Worm (Caenorhabditis elegans): ENCODE data around the gene F55G11.1.

Gene F55G11.1

DNA sequence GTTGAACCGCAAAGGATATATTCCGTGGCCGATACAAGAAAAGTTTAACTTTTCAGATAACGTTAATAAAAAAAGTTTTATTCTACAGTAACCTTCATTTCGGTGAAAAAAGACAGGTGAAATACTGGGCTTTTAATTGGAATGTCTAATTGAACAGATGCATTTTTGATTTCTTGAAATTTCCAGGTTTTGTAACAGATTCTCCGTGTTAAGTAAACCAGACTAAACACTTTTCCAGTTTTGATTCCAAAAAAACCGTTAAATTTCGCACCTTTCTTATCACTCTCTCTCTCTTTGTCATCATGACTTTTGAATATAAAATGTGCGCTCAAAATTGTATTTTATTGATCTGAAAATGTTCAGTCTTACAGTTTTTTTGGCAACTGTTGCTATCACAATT is 28.1 kb downstream of the F55G11.1 start, which contains the start of gene C32H11.3:
Gene C32H11.3 (plus strand): TSS at position 301 of the 400 bp plus-strand sequence.
- TF ChIP-seq him-1 (tag; optimal IDR thresholded peaks at IDR 0.05), result no peak
- no peak for TF ChIP-seq dao-5 (tag; optimal IDR thresholded peaks at IDR 0.05)
- TF ChIP-seq W03F9.2 (tag; optimal IDR thresholded peaks at IDR 0.05), result no peak

DNA sequence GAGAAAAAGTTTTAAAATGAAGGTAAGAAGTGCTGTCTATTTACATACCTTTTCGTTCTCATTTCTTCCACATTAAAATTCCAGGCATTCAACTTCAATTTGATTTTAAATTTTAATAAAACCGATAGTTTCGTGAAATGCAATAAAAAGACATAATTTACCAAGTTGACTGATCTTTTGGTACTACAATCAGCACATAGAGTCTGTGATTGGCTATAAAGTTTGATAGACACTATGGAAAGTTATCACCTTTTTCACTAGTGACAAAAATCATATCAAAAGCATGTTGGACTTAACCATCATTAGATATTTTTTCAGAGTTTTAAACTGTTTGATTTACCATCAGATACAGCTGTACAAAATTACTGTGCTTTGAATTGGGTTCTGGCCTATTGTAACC is 30.9 kb downstream of the F55G11.1 start, which contains the start of gene srz-15:
Gene srz-15 (plus strand): TSS at position 301 of the 400 bp plus-strand sequence.
- TF ChIP-seq him-1 (tag; optimal IDR thresholded peaks at IDR 0.05) (no peak), dao-5 (tag; optimal IDR thresholded peaks at IDR 0.05) (no peak), W03F9.2 (tag; optimal IDR thresholded peaks at IDR 0.05) (no peak)

DNA sequence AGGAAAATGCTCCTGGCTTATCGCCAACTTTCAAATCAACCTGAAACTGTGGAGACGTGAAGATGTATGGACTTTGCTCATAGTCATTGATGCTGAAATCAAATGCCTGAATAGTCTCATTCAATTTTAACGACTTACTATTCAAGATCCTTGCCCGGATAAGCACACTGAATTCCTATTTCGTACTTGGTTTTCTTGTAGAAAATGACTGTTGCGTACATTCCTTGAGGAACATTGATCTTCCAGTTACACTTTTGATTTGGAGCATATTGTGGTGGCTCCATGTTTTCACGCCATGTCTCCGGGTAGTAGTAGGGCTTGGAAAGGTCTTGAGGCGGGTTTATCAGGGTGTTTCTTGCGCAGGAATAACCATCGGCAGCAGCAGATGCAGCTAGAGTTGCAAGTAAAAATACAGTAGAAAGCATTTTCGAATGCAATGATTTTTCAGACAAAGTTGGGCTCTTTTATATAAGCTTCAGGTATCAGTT is 31.8 kb downstream of the F55G11.1 start, which contains the start of gene irg-6:
Gene irg-6 (minus strand): TSS at position 438 of the 488 bp plus-strand sequence.
- TF ChIP-seq W03F9.2 (tag; optimal IDR thresholded peaks at IDR 0.05) (no peak), dao-5 (tag; optimal IDR thresholded peaks at IDR 0.05) (no peak), him-1 (tag; optimal IDR thresholded peaks at IDR 0.05) (no peak)

DNA sequence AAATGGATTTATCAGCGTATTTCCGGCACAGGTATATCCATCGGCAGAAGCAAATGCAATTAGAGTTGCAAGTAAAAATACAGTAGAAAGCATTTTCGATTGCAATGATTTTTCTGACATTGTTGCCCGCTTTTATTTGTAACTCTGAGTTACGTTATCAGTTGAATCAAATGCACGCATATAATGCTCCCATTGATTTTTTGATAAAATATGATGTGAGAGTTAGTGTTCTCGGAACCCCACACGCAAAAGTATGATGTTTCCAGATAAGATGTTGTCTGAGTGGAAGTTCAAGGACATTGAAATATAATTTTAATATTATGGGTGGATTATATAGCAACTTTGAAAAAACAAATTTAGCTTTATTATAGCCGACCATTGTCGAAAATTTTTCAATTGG is 34.4 kb downstream of the F55G11.1 start, which contains the start of gene K08D8.5:
Gene K08D8.5 (minus strand): TSS at position 140 of the 400 bp plus-strand sequence.
- no peak for TF ChIP-seq him-1 (tag; optimal IDR thresholded peaks at IDR 0.05)
- no peak for TF ChIP-seq dao-5 (tag; optimal IDR thresholded peaks at IDR 0.05)
- no peak for TF ChIP-seq W03F9.2 (tag; optimal IDR thresholded peaks at IDR 0.05)

DNA sequence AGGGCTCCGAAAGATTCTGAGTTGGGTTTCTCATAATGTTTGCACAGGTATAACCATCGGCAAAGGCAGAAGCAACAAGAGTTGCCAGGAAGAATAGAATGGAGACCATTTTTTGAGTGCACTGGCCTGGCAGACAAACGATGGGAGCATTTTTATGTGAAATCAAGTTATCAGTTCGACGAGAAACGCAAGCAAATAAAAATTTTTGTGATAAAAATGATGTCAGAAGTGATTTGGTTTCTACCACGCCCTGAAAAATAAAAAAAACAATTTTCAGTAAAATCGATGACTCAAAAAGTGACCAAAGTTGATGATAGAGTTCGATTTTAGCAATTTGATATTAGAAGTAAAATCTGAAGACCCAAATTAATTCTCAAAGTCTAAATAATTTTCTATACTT is 36.5 kb downstream of the F55G11.1 start, which contains the start of gene K08D8.4:
Gene K08D8.4 (minus strand): TSS at position 128 of the 400 bp plus-strand sequence.
- TF ChIP-seq dao-5 (tag; optimal IDR thresholded peaks at IDR 0.05) (no peak), him-1 (tag; optimal IDR thresholded peaks at IDR 0.05) (no peak), W03F9.2 (tag; optimal IDR thresholded peaks at IDR 0.05) (no peak)

DNA sequence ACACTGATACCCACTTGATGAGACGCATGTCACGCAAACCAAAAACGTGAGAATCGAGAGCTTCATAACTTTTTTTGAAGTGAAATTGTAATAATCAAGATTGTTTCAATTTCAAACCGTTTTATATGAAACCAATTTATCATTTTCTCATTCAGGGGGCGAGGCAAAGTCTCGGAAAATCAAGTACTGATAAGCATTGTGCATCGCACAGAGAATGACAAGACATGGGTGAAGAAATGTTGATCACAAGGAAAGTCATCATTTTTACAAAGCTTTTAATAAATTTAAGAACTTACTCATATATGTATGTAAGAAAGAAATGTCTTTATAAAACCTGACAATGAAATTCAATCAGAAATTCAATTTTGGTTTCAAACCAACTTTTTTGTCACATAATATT is 39.9 kb downstream of the F55G11.1 start, which contains the start of gene K08D8.3:
Gene K08D8.3 (minus strand): TSS at position 131 of the 400 bp plus-strand sequence.
- TF ChIP-seq dao-5 (tag; optimal IDR thresholded peaks at IDR 0.05), result no peak
- TF ChIP-seq him-1 (tag; optimal IDR thresholded peaks at IDR 0.05), result no peak
- TF ChIP-seq W03F9.2 (tag; optimal IDR thresholded peaks at IDR 0.05), result no peak

DNA sequence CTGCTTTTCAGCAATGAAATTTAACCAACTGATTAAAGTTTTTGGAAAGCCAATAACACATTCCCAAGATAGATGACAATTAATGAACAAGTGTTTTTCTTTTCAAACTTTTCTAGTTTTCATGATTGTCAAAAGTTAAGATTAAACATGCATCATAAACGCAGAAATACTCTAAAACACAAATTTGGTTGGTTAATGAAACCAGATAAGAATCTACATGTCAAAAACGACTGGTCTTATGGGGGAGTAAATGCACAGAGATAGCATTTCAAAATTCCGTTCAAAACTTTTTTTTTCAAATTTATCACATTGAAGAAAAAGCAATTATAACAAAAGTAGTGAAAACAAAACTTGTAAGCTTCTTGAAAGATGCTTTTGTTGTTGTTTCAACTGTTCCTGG is 42.7 kb downstream of the F55G11.1 start:
- TF ChIP-seq dao-5 (tag; optimal IDR thresholded peaks at IDR 0.05) (no peak), him-1 (tag; optimal IDR thresholded peaks at IDR 0.05) (no peak), W03F9.2 (tag; optimal IDR thresholded peaks at IDR 0.05) (no peak)

DNA sequence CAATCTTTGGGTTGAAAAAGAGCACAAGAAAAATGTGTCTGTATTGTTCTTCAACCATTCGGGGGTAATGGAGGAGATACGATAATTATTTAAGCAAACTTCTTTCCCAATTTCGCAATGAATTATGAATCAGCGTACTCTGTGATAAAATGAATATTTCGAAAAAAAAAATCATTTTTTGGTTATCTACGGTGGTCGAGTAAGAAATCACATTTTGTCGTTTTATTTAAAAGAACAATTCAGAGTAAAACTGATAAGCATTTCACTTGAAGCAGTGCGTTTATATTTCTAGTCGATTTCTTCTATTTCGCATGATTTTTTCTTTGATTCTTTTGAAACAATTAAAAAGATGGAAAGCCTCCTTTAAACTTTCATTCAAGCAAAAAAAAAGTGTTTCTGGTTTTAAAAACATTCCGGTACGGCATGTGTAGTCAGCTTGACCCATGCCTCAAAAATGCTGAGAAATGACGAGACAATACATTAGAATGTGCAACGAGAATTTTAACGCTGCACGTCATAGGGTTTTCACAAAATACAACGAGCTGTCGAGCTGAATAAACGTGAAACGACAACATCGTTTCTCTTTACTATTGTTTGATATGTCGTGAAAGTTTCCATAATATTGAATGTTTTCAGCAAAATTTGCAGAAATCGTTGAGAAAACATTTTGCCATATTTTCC is 43.8 kb downstream of the F55G11.1 start, which contains the start of gene K08D8.2:
Gene K08D8.2 (plus strand): TSS at position 631 of the 681 bp plus-strand sequence.
- TF ChIP-seq him-1 (tag; optimal IDR thresholded peaks at IDR 0.05) (no peak), W03F9.2 (tag; optimal IDR thresholded peaks at IDR 0.05) (no peak), dao-5 (tag; optimal IDR thresholded peaks at IDR 0.05) (no peak)

DNA sequence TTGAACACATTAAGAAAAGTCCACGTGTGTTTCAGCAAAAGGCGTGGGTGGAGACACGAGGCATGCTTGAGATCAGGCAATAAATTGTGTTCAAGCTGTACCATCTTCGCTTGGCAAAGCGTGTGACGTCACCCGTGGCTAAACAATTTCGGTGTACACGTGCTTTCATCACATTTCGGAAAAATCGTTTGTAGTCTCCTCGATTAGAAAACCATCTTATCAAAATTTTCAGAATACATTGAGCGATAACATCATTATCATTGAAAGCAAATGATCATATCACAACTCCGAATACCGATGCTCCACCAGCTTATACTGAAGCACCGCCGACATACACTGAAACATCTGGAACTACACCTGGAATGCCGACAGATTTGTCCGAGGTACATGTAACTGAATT is 44.8 kb downstream of the F55G11.1 start:
- TF ChIP-seq him-1 (tag; optimal IDR thresholded peaks at IDR 0.05), result no peak

DNA sequence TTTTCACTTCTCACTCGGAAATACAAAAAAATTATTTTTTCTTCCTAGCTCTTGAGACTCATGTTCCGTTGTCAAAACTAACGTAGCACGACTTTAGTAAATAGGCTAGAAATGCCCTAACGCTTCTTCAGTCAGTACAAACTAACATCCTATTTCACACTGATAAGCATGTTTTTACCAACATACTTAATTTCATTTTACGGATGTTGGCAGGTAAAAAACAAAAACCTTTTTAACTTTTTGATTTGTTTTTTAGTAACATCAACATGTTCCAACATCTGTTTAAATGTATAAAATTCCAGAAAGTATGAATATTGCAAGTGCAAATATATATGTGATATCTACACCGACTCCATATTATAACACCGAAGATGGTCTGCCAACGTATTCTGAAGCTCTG is 46.1 kb downstream of the F55G11.1 start, which contains the start of gene K08D8.10:
Gene K08D8.10 (plus strand): TSS at position 301 of the 400 bp plus-strand sequence.
- TF ChIP-seq dao-5 (tag; optimal IDR thresholded peaks at IDR 0.05) (no peak), W03F9.2 (tag; optimal IDR thresholded peaks at IDR 0.05) (no peak), him-1 (tag; optimal IDR thresholded peaks at IDR 0.05) (no peak)

DNA sequence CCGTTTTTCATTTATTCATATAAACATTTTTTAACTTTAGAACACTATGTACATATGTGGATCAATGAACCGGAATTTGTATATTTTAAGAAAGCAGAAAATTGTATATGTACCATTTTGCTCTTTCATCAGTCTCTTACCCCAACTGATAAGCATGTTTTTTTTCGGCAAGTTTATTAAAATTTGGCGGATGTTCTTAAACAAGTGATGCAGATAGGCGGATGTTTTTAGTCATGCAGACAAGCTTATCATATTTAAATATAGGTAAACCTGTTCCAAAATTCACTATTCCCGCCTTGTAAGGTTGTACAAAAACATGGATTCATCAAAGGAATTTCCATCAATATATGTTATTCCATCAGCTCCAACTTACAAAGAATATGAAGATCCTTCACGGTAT is 47.0 kb downstream of the F55G11.1 start, which contains the start of gene K08D8.9:
Gene K08D8.9 (plus strand): TSS at position 301 of the 400 bp plus-strand sequence.
- TF ChIP-seq him-1 (tag; optimal IDR thresholded peaks at IDR 0.05), result no peak
- TF ChIP-seq dao-5 (tag; optimal IDR thresholded peaks at IDR 0.05), result no peak
- no peak for TF ChIP-seq W03F9.2 (tag; optimal IDR thresholded peaks at IDR 0.05)

DNA sequence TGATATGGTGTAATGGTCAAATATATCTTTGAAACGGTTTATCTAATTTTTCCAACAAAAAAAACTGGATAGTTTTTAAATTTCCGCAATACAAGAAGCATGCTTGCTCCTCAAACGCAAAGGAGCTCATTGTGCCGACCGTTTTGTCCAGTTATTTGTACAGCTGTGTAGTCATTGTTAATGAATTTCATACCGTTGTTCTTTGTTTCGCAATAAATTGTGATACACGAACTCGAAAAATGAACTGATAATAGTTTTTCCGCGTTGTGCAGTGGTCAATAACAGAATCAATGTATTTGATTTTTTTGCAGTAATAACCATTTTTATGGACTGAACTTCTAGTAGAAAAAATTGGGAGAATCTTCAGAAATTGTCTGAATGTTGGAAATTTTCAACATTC is 47.6 kb downstream of the F55G11.1 start:
- no peak for TF ChIP-seq W03F9.2 (tag; optimal IDR thresholded peaks at IDR 0.05)
- TF ChIP-seq him-1 (tag; optimal IDR thresholded peaks at IDR 0.05), result no peak
- TF ChIP-seq dao-5 (tag; optimal IDR thresholded peaks at IDR 0.05), result no peak

DNA sequence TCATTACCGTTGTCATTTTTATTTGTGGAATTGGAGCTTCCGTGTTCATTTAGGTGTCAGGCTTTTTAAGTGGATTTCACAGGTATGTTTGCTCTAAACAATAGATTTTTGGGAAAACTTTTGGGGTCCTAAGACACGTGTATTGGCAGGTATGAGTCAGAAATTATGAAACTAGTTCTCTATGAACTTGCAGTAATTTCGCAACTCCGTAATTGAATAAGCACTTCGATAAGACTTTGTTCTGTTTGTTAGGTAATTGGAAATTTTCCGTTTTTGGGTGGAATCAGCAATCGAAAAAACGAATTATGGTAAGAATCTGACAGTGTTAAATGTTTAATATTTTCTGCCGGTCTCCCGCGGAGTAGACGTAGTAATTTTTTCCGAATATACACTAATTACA is 49.2 kb downstream of the F55G11.1 start:
- no peak for TF ChIP-seq him-1 (tag; optimal IDR thresholded peaks at IDR 0.05)
- no peak for TF ChIP-seq dao-5 (tag; optimal IDR thresholded peaks at IDR 0.05)
- TF ChIP-seq W03F9.2 (tag; optimal IDR thresholded peaks at IDR 0.05), result no peak

DNA sequence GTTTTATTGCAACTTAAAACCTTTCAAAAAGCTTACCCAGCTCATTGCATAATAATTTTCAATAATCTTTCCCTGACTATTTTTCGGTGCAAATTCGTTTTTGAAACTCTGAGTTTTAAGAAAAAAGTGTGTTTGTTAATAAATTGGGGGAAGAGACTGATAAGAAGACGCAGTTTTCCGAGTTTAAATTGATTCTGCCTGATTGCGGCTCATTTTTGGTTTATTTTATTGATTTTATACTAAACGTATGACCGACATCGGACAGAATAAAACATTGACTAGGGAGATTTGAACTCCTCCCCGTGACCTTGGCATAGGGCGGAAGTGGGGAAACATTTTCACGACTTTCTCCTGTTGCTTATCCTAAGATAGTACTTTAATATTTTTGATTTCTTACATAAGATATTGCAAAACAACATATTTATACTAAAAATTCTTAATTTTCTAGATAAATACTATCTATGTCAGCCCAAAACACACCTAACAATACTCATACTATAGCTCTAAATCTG is 50.0 kb downstream of the F55G11.1 start, which contains the start of gene K08D8.7:
Gene K08D8.7 (plus strand): TSS at position 462 of the 512 bp plus-strand sequence.
- TF ChIP-seq dao-5 (tag; optimal IDR thresholded peaks at IDR 0.05), result no peak
